Fruit fly (Drosophila melanogaster) whole organism, embryonic: Measurements from ENCODE around the gene CG34417.

Experiments
- Adf1 ChIP-seq: fragments of 200-800 bp; sonication (Bioruptor generic); IDR thresholded peaks from 2 replicates; pipeline ENCODE4 v1.3.6; 2022; ENCODE audit warnings: missing biosample characterization, missing genetic modification characterization
- CG10321 ChIP-seq: fragments of 200-800 bp; sonication (Bioruptor generic); IDR thresholded peaks from 2 replicates; pipeline ENCODE4 v1.3.6; 2022; ENCODE audit warnings: missing biosample characterization, missing genetic modification characterization
- CG10431 ChIP-seq: fragments of 200-800 bp; sonication (Bioruptor generic); optimal IDR thresholded peaks from 3 replicates; lab custom pipeline; 2018; ENCODE audit warnings: missing biosample characterization, mild to moderate bottlenecking, missing genetic modification characterization
- CG11695 ChIP-seq: fragments of 200-800 bp; sonication (Bioruptor generic); IDR thresholded peaks from 3 replicates; pipeline ENCODE4 v1.3.6; 2022; ENCODE audit warnings: missing biosample characterization, missing genetic modification characterization
- CG13287 ChIP-seq: fragments of 200-800 bp; sonication (Bioruptor generic); IDR thresholded peaks from 2 replicates; pipeline ENCODE4 v1.3.6; 2022; ENCODE audit warnings: missing biosample characterization, missing genetic modification characterization; ENCODE audit not compliant: partially characterized antibody
- CG13296 ChIP-seq: fragments of 200-800 bp; sonication (Bioruptor generic); optimal IDR thresholded peaks from 3 replicates; lab custom pipeline; 2018; ENCODE audit warnings: missing biosample characterization, mild to moderate bottlenecking, missing genetic modification characterization
- CG14965 ChIP-seq: fragments of 200-800 bp; sonication (Bioruptor generic); optimal IDR thresholded peaks from 2 replicates; lab custom pipeline; 2016; ENCODE audit warnings: missing biosample characterization, missing genetic modification characterization, borderline replicate concordance
- CG15514 ChIP-seq: fragments of 200-800 bp; sonication (Bioruptor generic); optimal IDR thresholded peaks from 3 replicates; lab custom pipeline; 2017; ENCODE audit warnings: missing biosample characterization, missing genetic modification characterization, mild to moderate bottlenecking, moderate library complexity, missing genetic modification reagents
- CG18476 ChIP-seq: fragments of 200-800 bp; sonication (Bioruptor generic); optimal IDR thresholded peaks from 2 replicates; lab custom pipeline; 2016; ENCODE audit warnings: missing biosample characterization, mild to moderate bottlenecking, missing genetic modification characterization
- CG2120 ChIP-seq: fragments of 200-800 bp; sonication (Bioruptor generic); optimal IDR thresholded peaks from 3 replicates; lab custom pipeline; 2016; ENCODE audit warnings: missing biosample characterization, missing genetic modification characterization
- CG2678 ChIP-seq: fragments of 200-800 bp; sonication (Bioruptor generic); optimal IDR thresholded peaks from 3 replicates; lab custom pipeline; 2019; ENCODE audit warnings: missing biosample characterization, mild to moderate bottlenecking, missing genetic modification characterization, moderate library complexity
- CG34376 ChIP-seq: fragments of 200-800 bp; sonication (Bioruptor generic); optimal IDR thresholded peaks from 2 replicates; lab custom pipeline; 2018; ENCODE audit warnings: missing biosample characterization, mild to moderate bottlenecking, missing genetic modification characterization
- CG3847 ChIP-seq: fragments of 200-800 bp; sonication (Bioruptor generic); IDR thresholded peaks from 2 replicates; pipeline ENCODE4 v1.3.6; 2022; ENCODE audit warnings: missing biosample characterization, missing genetic modification characterization
- CG42726 ChIP-seq: fragments of 200-800 bp; sonication (Bioruptor generic); IDR thresholded peaks from 2 replicates; pipeline ENCODE4 v1.3.6; 2022; ENCODE audit warnings: missing biosample characterization, missing genetic modification characterization; ENCODE audit not compliant: partially characterized antibody
- CG4820 ChIP-seq: fragments of 200-800 bp; sonication (Bioruptor generic); optimal IDR thresholded peaks from 3 replicates; lab custom pipeline; 2016; ENCODE audit warnings: missing biosample characterization, missing genetic modification characterization
- CG6654 ChIP-seq: fragments of 200-800 bp; sonication (Bioruptor generic); optimal IDR thresholded peaks from 2 replicates; lab custom pipeline; 2017; ENCODE audit warnings: missing biosample characterization, mild to moderate bottlenecking, missing genetic modification characterization
- CG9609 ChIP-seq: fragments of 200-800 bp; sonication (Bioruptor generic); optimal IDR thresholded peaks from 3 replicates; lab custom pipeline; 2016; ENCODE audit warnings: missing biosample characterization, missing genetic modification characterization
- CTCF ChIP-seq: fragments of 200-800 bp; sonication (Bioruptor generic); optimal IDR thresholded peaks from 2 replicates; lab custom pipeline; 2017; ENCODE audit warnings: missing biosample characterization, mild to moderate bottlenecking, missing genetic modification characterization, moderate library complexity
- D19A ChIP-seq: fragments of 200-800 bp; optimal IDR thresholded peaks from 3 replicates; lab custom pipeline; 2019; ENCODE audit warnings: missing biosample characterization, mild to moderate bottlenecking, missing genetic modification characterization, moderate library complexity
- Dad ChIP-seq: fragments of 200-800 bp; sonication (Bioruptor generic); optimal IDR thresholded peaks from 3 replicates; lab custom pipeline; 2016; ENCODE audit warnings: missing biosample characterization, missing genetic modification characterization
- Dip3 ChIP-seq: fragments of 200-800 bp; sonication (Bioruptor generic); optimal IDR thresholded peaks from 3 replicates; lab custom pipeline; 2016; ENCODE audit warnings: missing biosample characterization, missing genetic modification characterization
- Dref ChIP-seq: fragments of 200-800 bp; sonication (Bioruptor generic); IDR thresholded peaks from 2 replicates; pipeline ENCODE4 v1.3.6; 2022; ENCODE audit warnings: missing biosample characterization, missing genetic modification characterization
- Eip74EF ChIP-seq, 2 experiments: fragments of 200-800 bp in 1 of 2; fragments of >200 bp in 1 of 2; sonication (Bioruptor generic) in 1 of 2; optimal IDR thresholded peaks; 2 replicates each; lab custom pipeline; 2017 to 2019; ENCODE audit warnings: missing biosample characterization in 2 of 2, missing genetic modification characterization in 2 of 2, mild to moderate bottlenecking in 1 of 2, moderate library complexity in 1 of 2
- HmgZ ChIP-seq: fragments of 200-800 bp; sonication (Bioruptor generic); optimal IDR thresholded peaks from 2 replicates; lab custom pipeline; 2018; ENCODE audit warnings: missing biosample characterization, mild to moderate bottlenecking, missing genetic modification characterization
- MTF-1 ChIP-seq: fragments of 200-800 bp; sonication (Bioruptor generic); optimal IDR thresholded peaks from 2 replicates; lab custom pipeline; 2018; ENCODE audit warnings: missing biosample characterization, mild to moderate bottlenecking, missing genetic modification characterization, borderline replicate concordance
- Max ChIP-seq: fragments of 200-800 bp; sonication (Bioruptor generic); optimal IDR thresholded peaks from 2 replicates; lab custom pipeline; 2016; ENCODE audit warnings: missing biosample characterization, mild to moderate bottlenecking, missing genetic modification characterization
- Oaz ChIP-seq: fragments of 200-800 bp; sonication (Bioruptor generic); IDR thresholded peaks from 2 replicates; pipeline ENCODE4 v1.3.6; 2022; ENCODE audit warnings: missing biosample characterization, missing genetic modification characterization
- PHDP ChIP-seq: fragments of 200-800 bp; sonication (Bioruptor generic); optimal IDR thresholded peaks from 3 replicates; lab custom pipeline; 2018; ENCODE audit warnings: missing biosample characterization, mild to moderate bottlenecking, missing genetic modification characterization, moderate library complexity
- Ravus ChIP-seq: fragments of 200-800 bp; sonication (Bioruptor generic); IDR thresholded peaks from 2 replicates; pipeline ENCODE4 v1.3.6; 2022; ENCODE audit warnings: missing biosample characterization, missing genetic modification characterization
- Side ChIP-seq: fragments of 200-800 bp; sonication (Bioruptor generic); optimal IDR thresholded peaks from 2 replicates; lab custom pipeline; 2016; ENCODE audit warnings: missing biosample characterization, missing genetic modification characterization
- Sry-β ChIP-seq: fragments of 200-800 bp; sonication (Bioruptor generic); optimal IDR thresholded peaks from 2 replicates; lab custom pipeline; 2018; ENCODE audit warnings: missing biosample characterization, mild to moderate bottlenecking, missing genetic modification characterization, moderate library complexity
- gem ChIP-seq: fragments of 200-800 bp; sonication (Bioruptor generic); optimal IDR thresholded peaks from 2 replicates; lab custom pipeline; 2019; ENCODE audit warnings: missing biosample characterization, mild to moderate bottlenecking, missing genetic modification characterization, moderate library complexity
- ham ChIP-seq: fragments of 200-800 bp; sonication (Bioruptor generic); IDR thresholded peaks from 2 replicates; pipeline ENCODE4 v1.3.6; 2022; ENCODE audit warnings: missing biosample characterization, missing genetic modification characterization
- inv ChIP-seq: fragments of 200-800 bp; sonication (Bioruptor generic); IDR thresholded peaks from 2 replicates; pipeline ENCODE4 v1.3.6; 2022; ENCODE audit warnings: missing biosample characterization, missing genetic modification characterization; ENCODE audit not compliant: partially characterized antibody
- knrl ChIP-seq: fragments of 200-800 bp; sonication (Bioruptor generic); IDR thresholded peaks from 3 replicates; pipeline ENCODE4 v1.3.6; 2022; ENCODE audit warnings: missing biosample characterization, missing genetic modification characterization; ENCODE audit not compliant: partially characterized antibody
- mam ChIP-seq: fragments of 200-800 bp; sonication (Bioruptor generic); optimal IDR thresholded peaks from 3 replicates; lab custom pipeline; 2016; ENCODE audit warnings: missing biosample characterization, missing genetic modification characterization
- nau ChIP-seq: fragments of 200-800 bp; sonication (Bioruptor generic); optimal IDR thresholded peaks from 3 replicates; lab custom pipeline; 2017; ENCODE audit warnings: missing biosample characterization, mild to moderate bottlenecking, missing genetic modification characterization, missing genetic modification reagents
- nom ChIP-seq: fragments of 200-800 bp; sonication (Bioruptor generic); optimal IDR thresholded peaks from 2 replicates; lab custom pipeline; 2017; ENCODE audit warnings: missing biosample characterization, missing genetic modification characterization, mild to moderate bottlenecking, moderate library complexity, missing genetic modification reagents
- oc ChIP-seq: fragments of 200-800 bp; sonication (Bioruptor generic); optimal IDR thresholded peaks from 2 replicates; lab custom pipeline; 2018; ENCODE audit warnings: missing biosample characterization, mild to moderate bottlenecking, missing genetic modification characterization, moderate library complexity
- odd ChIP-seq: fragments of 200-800 bp; sonication (Bioruptor generic); optimal IDR thresholded peaks from 2 replicates; lab custom pipeline; 2017; ENCODE audit warnings: missing biosample characterization, mild to moderate bottlenecking, missing genetic modification characterization
- scrt ChIP-seq: fragments of 200-800 bp; sonication (Bioruptor generic); optimal IDR thresholded peaks from 2 replicates; lab custom pipeline; 2018; ENCODE audit warnings: missing biosample characterization, mild to moderate bottlenecking, missing genetic modification characterization, moderate library complexity
- sd ChIP-seq: fragments of 200-800 bp; sonication (Bioruptor generic); optimal IDR thresholded peaks from 3 replicates; lab custom pipeline; 2018; ENCODE audit warnings: missing biosample characterization, mild to moderate bottlenecking, missing genetic modification characterization, moderate library complexity
- seq ChIP-seq: fragments of 200-800 bp; sonication (Bioruptor generic); IDR thresholded peaks from 2 replicates; pipeline ENCODE4 v1.3.6; 2022; ENCODE audit warnings: missing biosample characterization, missing genetic modification characterization
- sima ChIP-seq: fragments of 200-800 bp; sonication (Bioruptor generic); optimal IDR thresholded peaks from 2 replicates; lab custom pipeline; 2016; ENCODE audit warnings: missing biosample characterization, missing genetic modification characterization
- slbo ChIP-seq: fragments of 200-800 bp; sonication (Bioruptor generic); IDR thresholded peaks from 2 replicates; pipeline ENCODE4 v1.3.6; 2022; ENCODE audit warnings: missing biosample characterization, missing genetic modification characterization
- sqz ChIP-seq: fragments of 200-800 bp; sonication (Bioruptor generic); optimal IDR thresholded peaks from 3 replicates; lab custom pipeline; 2018; ENCODE audit warnings: missing biosample characterization, mild to moderate bottlenecking, missing genetic modification characterization
- stwl ChIP-seq: fragments of 200-800 bp; sonication (Bioruptor generic); optimal IDR thresholded peaks from 3 replicates; lab custom pipeline; 2018; ENCODE audit warnings: missing biosample characterization, mild to moderate bottlenecking, missing genetic modification characterization, moderate library complexity

The CG34417 gene

DNA sequence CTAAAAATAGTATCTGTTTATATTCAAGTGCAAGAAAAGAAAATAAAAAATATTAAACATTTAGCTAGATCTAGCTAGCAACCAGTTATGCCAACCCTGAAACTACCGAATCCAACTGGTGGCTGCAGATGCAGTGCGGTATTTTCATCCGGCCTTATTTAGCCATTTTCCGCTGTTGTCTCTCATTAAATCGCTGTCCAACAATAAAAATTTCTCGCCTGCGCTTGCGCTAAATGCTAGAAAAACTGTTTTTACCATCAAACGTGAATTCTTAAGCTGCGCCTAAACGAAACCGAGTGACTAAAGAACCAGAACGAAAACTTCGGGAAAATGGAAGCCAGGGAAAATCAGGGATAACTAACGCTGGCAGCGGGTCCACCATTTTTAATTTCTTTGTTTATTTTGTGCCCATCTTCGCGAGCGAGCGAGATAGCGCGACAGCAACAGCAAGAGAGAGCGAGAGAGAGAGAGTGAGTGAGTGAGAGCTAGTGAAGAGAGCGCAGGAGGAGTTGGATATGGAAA lies 6.7 kb upstream of the CG34417 start, which contains the start of gene dx (continued):
- peak; percentile 32 for TF ChIP-seq CG34376 (GFP tag; lab: Kevin White, UChicago)
- TF ChIP-seq knrl: no peak
- no peak for TF ChIP-seq Dip3 (GFP tag; lab: Kevin White, UChicago)
- peak; percentile 67 for TF ChIP-seq CG10321 (GFP tag; lab: Robert Waterston, UW)
- TF ChIP-seq CG15514 (GFP tag; lab: Kevin White, UChicago): no peak
- peak; percentile 10 for TF ChIP-seq Sry-β (GFP tag; lab: Kevin White, UChicago)

DNA sequence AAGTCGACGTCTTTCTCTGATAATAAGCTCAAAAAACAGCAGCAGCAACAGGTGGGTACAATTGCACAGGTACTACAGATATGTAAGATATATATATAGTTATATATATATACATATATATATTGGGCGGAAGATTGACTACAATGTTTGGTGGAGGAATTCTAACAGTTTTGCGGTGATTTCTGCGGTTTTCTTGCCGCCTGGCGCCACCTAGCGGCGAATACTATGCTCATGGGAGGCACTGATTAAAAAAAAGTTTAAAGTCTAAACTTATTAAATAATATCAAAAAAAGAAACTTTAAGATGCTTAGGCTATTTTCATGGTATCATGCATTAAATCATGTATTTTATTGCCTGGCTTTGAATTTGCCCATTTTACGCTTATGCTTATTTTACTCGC lies 706 bp downstream of the CG34417 start:
- TF ChIP-seq Max (GFP tag; lab: Kevin White, UChicago) (no peak), gem (tag; lab: Kevin White, UChicago) (no peak), CTCF (GFP tag; lab: Kevin White, UChicago) (peak; percentile 79), CG13287 (GFP tag; lab: Robert Waterston, UW) (no peak), CG4820 (GFP tag; lab: Kevin White, UChicago) (no peak)
- TF ChIP-seq, all 482 proteins: peak for 1

DNA sequence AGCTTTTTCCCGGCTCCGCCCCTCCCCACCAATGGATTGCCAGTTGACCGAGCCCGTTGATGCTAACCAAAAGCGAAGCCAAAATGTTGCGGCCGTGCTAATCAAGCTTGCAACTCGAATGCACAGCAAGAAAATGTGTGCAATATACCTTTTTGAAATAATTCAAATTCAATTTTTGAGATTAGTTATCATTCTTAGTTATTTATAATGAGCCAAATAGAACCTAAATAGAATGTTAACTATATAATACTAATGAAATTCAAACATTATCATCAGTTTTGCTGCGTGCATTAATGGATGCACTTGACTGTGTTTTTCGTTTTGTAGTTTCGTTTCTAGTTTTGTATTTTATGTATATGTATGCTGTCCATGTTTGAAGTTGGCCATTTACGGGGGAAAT lies 1.8 kb downstream of the CG34417 start:
- TF ChIP-seq nau (GFP tag; lab: Kevin White, UChicago) (no peak), CG13296 (no peak), sqz (no peak), sima (GFP tag; lab: Kevin White, UChicago) (no peak), nom (GFP tag; lab: Kevin White, UChicago) (no peak), sd (tag; lab: Kevin White, UChicago) (no peak), CG6654 (GFP tag; lab: Kevin White, UChicago) (no peak), D19A (tag; lab: Kevin White, UChicago) (peak; percentile 11), CG14965 (GFP tag; lab: Kevin White, UChicago) (no peak), CG42726 (GFP tag; lab: Robert Waterston, UW) (no peak), Side (GFP tag; lab: Kevin White, UChicago) (no peak), PHDP (tag; lab: Kevin White, UChicago) (peak; percentile 54), inv (GFP tag; lab: Robert Waterston, UW) (no peak), CG11695 (GFP tag; lab: Robert Waterston, UW) (0 out of 3 replicates have a peak, but pooled peaks have one; percentile 30), Adf1 (GFP tag; lab: Robert Waterston, UW) (no peak), slbo (GFP tag; lab: Robert Waterston, UW) (peak; percentile 38), stwl (no peak), Dad (GFP tag; lab: Kevin White, UChicago) (no peak), CG2120 (GFP tag; lab: Kevin White, UChicago) (no peak), CG10431 (GFP tag; lab: Kevin White, UChicago) (no peak), Oaz (no peak), seq (GFP tag; lab: Robert Waterston, UW) (0 out of 2 replicates have a peak, but pooled peaks have one; percentile 10), Ravus (no peak), MTF-1 (no peak), ham (GFP tag; lab: Robert Waterston, UW) (no peak), CG18476 (GFP tag; lab: Kevin White, UChicago) (no peak), scrt (GFP tag; lab: Kevin White, UChicago) (no peak), Eip74EF (GFP tag; optimal IDR thresholded peaks at IDR 0.05; lab: Kevin White, UChicago) (peak in 1 of 2 experiments; percentile 44), odd (GFP tag; lab: Kevin White, UChicago) (no peak), oc (peak; percentile 22), mam (no peak), CG3847 (GFP tag; lab: Robert Waterston, UW) (no peak), CG2678 (tag; lab: Kevin White, UChicago) (peak; percentile 48), Dref (GFP tag; lab: Robert Waterston, UW) (no peak), HmgZ (tag; lab: Kevin White, UChicago) (no peak), CG9609 (GFP tag; lab: Kevin White, UChicago) (no peak)
